Worm (Caenorhabditis elegans) whole organism, midembryonic: ENCODE results near the gene dat-1.

Experiments used
- T22C8.4 ChIP-seq: fragments of 200-800 bp; sonication (Bioruptor generic); IDR thresholded peaks from 2 replicates; pipeline ENCODE4 v1.3.6; 2022; ENCODE audit warnings: missing genetic modification characterization, missing compliant biosample characterization
- flt-1 ChIP-seq: fragments of 200-800 bp; sonication (Bioruptor generic); IDR thresholded peaks from 2 replicates; pipeline ENCODE4 v1.3.6; 2022; ENCODE audit warnings: missing genetic modification characterization, missing compliant biosample characterization
- med-1 ChIP-seq: sonication (generic microtip); optimal IDR thresholded peaks from 2 replicates; lab custom pipeline; 2017; ENCODE audit warnings: missing genetic modification characterization, mild to moderate bottlenecking, missing compliant biosample characterization, antibody characterized with exemption, missing genetic modification reagents; ENCODE audit not compliant: insufficient read depth
- ref-1 ChIP-seq: fragments of 200-800 bp; sonication (Bioruptor generic); conservative IDR thresholded peaks from 2 replicates; pipeline ENCODE4 v1.3.6; 2022; ENCODE audit warnings: missing genetic modification reagents, missing genetic modification characterization, missing compliant biosample characterization
- tab-1 ChIP-seq: fragments of 200-800 bp; sonication (Bioruptor generic); IDR thresholded peaks from 2 replicates; pipeline ENCODE4 v1.3.6; 2022; ENCODE audit warnings: missing genetic modification characterization, missing compliant biosample characterization
- ztf-23 ChIP-seq: fragments of 200-800 bp; sonication (Bioruptor generic); IDR thresholded peaks from 2 replicates; pipeline ENCODE4 v1.3.6; 2022; ENCODE audit warnings: missing genetic modification reagents, missing genetic modification characterization, missing compliant biosample characterization
- ztf-29 ChIP-seq: fragments of 200-800 bp; sonication (Bioruptor generic); IDR thresholded peaks from 2 replicates; pipeline ENCODE4 v1.3.6; 2022; ENCODE audit warnings: missing genetic modification reagents, missing genetic modification characterization, missing compliant biosample characterization

- TF ChIP-seq T22C8.4 (no peak), ztf-29 (no peak), ztf-23 (GFP tag; lab: Robert Waterston, UW) (no peak), tab-1 (GFP tag; lab: Robert Waterston, UW) (no peak), med-1 (GFP tag; lab: Kevin White, UChicago) (no peak), flt-1 (GFP tag; lab: Robert Waterston, UW) (no peak), ref-1 (no peak)
Observed at ce11 chrIII:9255801-9256200, 13.0 kb downstream of the dat-1 start.
